Fruit fly (Drosophila melanogaster) whole organism, embryonic: Measurements from ENCODE around the gene CG7739.
A peak's percentile ranks its signal among the peaks of the same experiment; 100 is the strongest.

Experiments used
- Antp ChIP-seq: fragments of 200-800 bp; sonication (Bioruptor generic); optimal IDR thresholded peaks from 3 replicates; lab custom pipeline; 2016; ENCODE audit warnings: missing biosample characterization, missing genetic modification characterization
- CG1024 ChIP-seq: fragments of 200-800 bp; sonication (Bioruptor generic); IDR thresholded peaks from 2 replicates; pipeline ENCODE4 v1.3.6; 2022; ENCODE audit warnings: missing biosample characterization, missing genetic modification characterization
- CG10462 ChIP-seq: fragments of 200-800 bp; sonication (Bioruptor generic); optimal IDR thresholded peaks from 2 replicates; lab custom pipeline; 2016; ENCODE audit warnings: missing biosample characterization, missing genetic modification characterization
- CG10543 ChIP-seq: fragments of 200-800 bp; sonication (Bioruptor generic); optimal IDR thresholded peaks from 3 replicates; lab custom pipeline; 2017; ENCODE audit warnings: missing biosample characterization, mild to moderate bottlenecking, missing genetic modification characterization, moderate library complexity
- CG11085 ChIP-seq: fragments of 200-800 bp; sonication (Bioruptor generic); IDR thresholded peaks from 2 replicates; pipeline ENCODE4 v1.3.6; 2022; ENCODE audit warnings: missing biosample characterization, missing genetic modification characterization
- CG11504 ChIP-seq: fragments of 200-800 bp; sonication (Bioruptor generic); optimal IDR thresholded peaks from 3 replicates; lab custom pipeline; 2019; ENCODE audit warnings: missing biosample characterization, mild to moderate bottlenecking, missing genetic modification characterization, moderate library complexity
- CG12071 ChIP-seq: fragments of 200-800 bp; sonication (Bioruptor generic); optimal IDR thresholded peaks from 3 replicates; lab custom pipeline; 2018; ENCODE audit warnings: missing biosample characterization, mild to moderate bottlenecking, missing genetic modification characterization
- CG12769 ChIP-seq: fragments of 200-800 bp; sonication (Bioruptor generic); optimal IDR thresholded peaks from 2 replicates; lab custom pipeline; 2019; ENCODE audit warnings: missing biosample characterization, mild to moderate bottlenecking, missing genetic modification characterization, moderate library complexity
- CG15073 ChIP-seq: fragments of 200-800 bp; sonication (Bioruptor generic); optimal IDR thresholded peaks from 2 replicates; lab custom pipeline; 2016; ENCODE audit warnings: missing biosample characterization, missing genetic modification characterization
- CG15479 ChIP-seq: fragments of 200-800 bp; sonication (Bioruptor generic); optimal IDR thresholded peaks from 3 replicates; lab custom pipeline; 2019; ENCODE audit warnings: missing biosample characterization, mild to moderate bottlenecking, missing genetic modification characterization, moderate library complexity
- CG16779 ChIP-seq: fragments of 200-800 bp; sonication (Bioruptor generic); IDR thresholded peaks from 2 replicates; pipeline ENCODE4 v1.3.6; 2022; ENCODE audit warnings: missing biosample characterization, missing genetic modification characterization
- CG16815 ChIP-seq: fragments of 200-800 bp; sonication (Bioruptor generic); optimal IDR thresholded peaks from 3 replicates; lab custom pipeline; 2017; ENCODE audit warnings: missing biosample characterization, mild to moderate bottlenecking, missing genetic modification characterization
- CG17568 ChIP-seq: fragments of 200-800 bp; sonication (Bioruptor generic); optimal IDR thresholded peaks from 2 replicates; lab custom pipeline; 2018; ENCODE audit warnings: missing biosample characterization, mild to moderate bottlenecking, missing genetic modification characterization, moderate library complexity
- CG2199 ChIP-seq: fragments of 200-800 bp; sonication (Bioruptor generic); IDR thresholded peaks from 3 replicates; pipeline ENCODE4 v1.3.6; 2022; ENCODE audit warnings: missing biosample characterization, missing genetic modification characterization
- CG6272 ChIP-seq: fragments of 200-800 bp; sonication (Bioruptor generic); IDR thresholded peaks from 2 replicates; pipeline ENCODE4 v1.3.6; 2022; ENCODE audit warnings: missing biosample characterization, missing genetic modification characterization
- CG7357 ChIP-seq: fragments of 200-800 bp; sonication (Bioruptor generic); IDR thresholded peaks from 3 replicates; pipeline ENCODE4 v1.3.6; 2022; ENCODE audit warnings: missing biosample characterization, missing genetic modification characterization
- CG7372 ChIP-seq: fragments of 200-800 bp; sonication (Bioruptor generic); IDR thresholded peaks from 2 replicates; pipeline ENCODE4 v1.3.6; 2022; ENCODE audit warnings: missing biosample characterization, missing genetic modification characterization
- CoRest ChIP-seq: fragments of 200-800 bp; sonication (Bioruptor generic); optimal IDR thresholded peaks from 3 replicates; lab custom pipeline; 2018; ENCODE audit warnings: missing biosample characterization, mild to moderate bottlenecking, missing genetic modification characterization, moderate library complexity
- Dek ChIP-seq: fragments of 200-800 bp; sonication (Bioruptor generic); optimal IDR thresholded peaks from 3 replicates; lab custom pipeline; 2019; ENCODE audit warnings: missing biosample characterization, mild to moderate bottlenecking, missing genetic modification characterization, moderate library complexity
- Dip2 ChIP-seq: fragments of 200-800 bp; sonication (Bioruptor generic); IDR thresholded peaks from 2 replicates; pipeline ENCODE4 v1.3.6; 2022; ENCODE audit warnings: missing biosample characterization, missing genetic modification characterization
- GATAe ChIP-seq: fragments of 200-800 bp; sonication (Bioruptor generic); conservative IDR thresholded peaks from 2 replicates; pipeline ENCODE4 v1.3.6; 2022; ENCODE audit warnings: missing biosample characterization, missing genetic modification characterization
- Hr51 ChIP-seq, 2 experiments: fragments of 200-800 bp; sonication (Bioruptor generic); optimal IDR thresholded peaks; 2 replicates in 1 of 2; 3 replicates in 1 of 2; lab custom pipeline; 2016 to 2018; ENCODE audit warnings: missing biosample characterization in 2 of 2, missing genetic modification characterization in 2 of 2, mild to moderate bottlenecking in 1 of 2, moderate library complexity in 1 of 2
- Six4 ChIP-seq: fragments of 200-800 bp; sonication (Bioruptor generic); optimal IDR thresholded peaks from 2 replicates; lab custom pipeline; 2016; ENCODE audit warnings: missing biosample characterization, missing genetic modification characterization
- Xbp1 ChIP-seq: fragments of 200-800 bp; sonication (Bioruptor generic); optimal IDR thresholded peaks from 3 replicates; lab custom pipeline; 2016; ENCODE audit warnings: missing biosample characterization, mild to moderate bottlenecking, missing genetic modification characterization
- Xrp1 ChIP-seq: fragments of 200-800 bp; sonication (Bioruptor generic); IDR thresholded peaks from 2 replicates; pipeline ENCODE4 v1.3.6; 2022; ENCODE audit warnings: missing biosample characterization, missing genetic modification characterization
- cas ChIP-seq: fragments of 200-800 bp; sonication (Bioruptor generic); IDR thresholded peaks from 2 replicates; pipeline ENCODE4 v1.3.6; 2022; ENCODE audit warnings: missing biosample characterization, missing genetic modification characterization
- cg ChIP-seq: fragments of 200-800 bp; sonication (Bioruptor generic); optimal IDR thresholded peaks from 3 replicates; lab custom pipeline; 2019; ENCODE audit warnings: missing biosample characterization, mild to moderate bottlenecking, missing genetic modification characterization, moderate library complexity
- chinmo ChIP-seq: fragments of 200-800 bp; sonication (Bioruptor generic); IDR thresholded peaks from 4 replicates; pipeline ENCODE4 v1.3.6; 2022; ENCODE audit warnings: missing biosample characterization, missing genetic modification characterization; ENCODE audit not compliant: partially characterized antibody
- chn ChIP-seq: fragments of 200-800 bp; sonication (Bioruptor generic); optimal IDR thresholded peaks from 2 replicates; lab custom pipeline; 2016; ENCODE audit warnings: missing biosample characterization, missing genetic modification characterization
- corto ChIP-seq: fragments of 200-800 bp; sonication (Bioruptor generic); optimal IDR thresholded peaks from 2 replicates; lab custom pipeline; 2016; ENCODE audit warnings: missing biosample characterization, mild to moderate bottlenecking, missing genetic modification characterization, moderate library complexity
- da ChIP-seq: fragments of 200-800 bp; sonication (Bioruptor generic); optimal IDR thresholded peaks from 2 replicates; lab custom pipeline; 2016; ENCODE audit warnings: missing biosample characterization, missing genetic modification characterization
- exex ChIP-seq: fragments of 200-800 bp; sonication (Bioruptor generic); optimal IDR thresholded peaks from 4 replicates; lab custom pipeline; 2018; ENCODE audit warnings: missing biosample characterization, mild to moderate bottlenecking, missing genetic modification characterization, moderate library complexity
- fd102C ChIP-seq: fragments of 200-800 bp; sonication (Bioruptor generic); optimal IDR thresholded peaks from 2 replicates; lab custom pipeline; 2018; ENCODE audit warnings: missing biosample characterization, mild to moderate bottlenecking, missing genetic modification characterization, moderate library complexity
- gem ChIP-seq: fragments of 200-800 bp; sonication (Bioruptor generic); optimal IDR thresholded peaks from 2 replicates; lab custom pipeline; 2019; ENCODE audit warnings: missing biosample characterization, mild to moderate bottlenecking, missing genetic modification characterization, moderate library complexity
- grn ChIP-seq: fragments of 200-800 bp; sonication (Bioruptor generic); optimal IDR thresholded peaks from 3 replicates; lab custom pipeline; 2017; ENCODE audit warnings: missing biosample characterization, missing genetic modification characterization
- gro ChIP-seq: fragments of 200-800 bp; sonication (Bioruptor generic); optimal IDR thresholded peaks from 2 replicates; lab custom pipeline; 2016; ENCODE audit warnings: missing biosample characterization, missing genetic modification characterization
- hkb ChIP-seq, 2 experiments: fragments of 200-800 bp in 1 of 2; fragments of >200 bp in 1 of 2; sonication (Bioruptor generic) in 1 of 2; IDR thresholded peaks in 1 of 2; optimal IDR thresholded peaks in 1 of 2; 2 replicates each; pipeline versions ENCODE4 v1.3.6 to Lab custom; 2017 to 2022; ENCODE audit warnings: missing biosample characterization in 1 of 2, missing genetic modification characterization in 1 of 2
- knrl ChIP-seq: fragments of 200-800 bp; sonication (Bioruptor generic); IDR thresholded peaks from 3 replicates; pipeline ENCODE4 v1.3.6; 2022; ENCODE audit warnings: missing biosample characterization, missing genetic modification characterization; ENCODE audit not compliant: partially characterized antibody
- mirr ChIP-seq: fragments of 200-800 bp; sonication (Bioruptor generic); optimal IDR thresholded peaks from 3 replicates; lab custom pipeline; 2018; ENCODE audit warnings: missing biosample characterization, mild to moderate bottlenecking, missing genetic modification characterization
- odd ChIP-seq: fragments of 200-800 bp; sonication (Bioruptor generic); optimal IDR thresholded peaks from 2 replicates; lab custom pipeline; 2017; ENCODE audit warnings: missing biosample characterization, mild to moderate bottlenecking, missing genetic modification characterization
- onecut ChIP-seq: fragments of 200-800 bp; sonication (Bioruptor generic); IDR thresholded peaks from 2 replicates; pipeline ENCODE4 v1.3.6; 2022; ENCODE audit warnings: missing biosample characterization, missing genetic modification characterization
- pzg ChIP-seq: fragments of 200-800 bp; sonication (Bioruptor generic); optimal IDR thresholded peaks from 3 replicates; lab custom pipeline; 2018; ENCODE audit warnings: missing biosample characterization, mild to moderate bottlenecking, missing genetic modification characterization, moderate library complexity
- schlank ChIP-seq: fragments of 200-800 bp; sonication (Bioruptor generic); optimal IDR thresholded peaks from 2 replicates; lab custom pipeline; 2018; ENCODE audit warnings: missing biosample characterization, mild to moderate bottlenecking, missing genetic modification characterization
- sd ChIP-seq: fragments of 200-800 bp; sonication (Bioruptor generic); optimal IDR thresholded peaks from 3 replicates; lab custom pipeline; 2018; ENCODE audit warnings: missing biosample characterization, mild to moderate bottlenecking, missing genetic modification characterization, moderate library complexity
- sug ChIP-seq: fragments of 200-800 bp; optimal IDR thresholded peaks from 2 replicates; lab custom pipeline; 2019; ENCODE audit warnings: missing biosample characterization, mild to moderate bottlenecking, missing genetic modification characterization, moderate library complexity
- trem ChIP-seq: fragments of 200-800 bp; optimal IDR thresholded peaks from 3 replicates; lab custom pipeline; 2019; ENCODE audit warnings: missing biosample characterization, mild to moderate bottlenecking, missing genetic modification characterization, moderate library complexity

Gene CG7739

dm6 chr3L:15547187-15547790, 15.6 kb downstream of the CG7739 start:
- TF ChIP-seq exex (peak; percentile 80), CG12769 (peak; percentile 2), corto (GFP tag; lab: Kevin White, UChicago) (peak; percentile 56), sd (peak; percentile 41), Six4 (GFP tag; lab: Kevin White, UChicago) (no peak), mirr (GFP tag; lab: Kevin White, UChicago) (peak; percentile 23), GATAe (0 out of 2 replicates have a peak, but pooled peaks have one; percentile 18), onecut (GFP tag; lab: Robert Waterston, UW) (no peak), grn (GFP tag; lab: Kevin White, UChicago) (peak; percentile 29), chinmo (0 out of 4 replicates have a peak, but pooled peaks have one; percentile 59), CG7357 (GFP tag; lab: Robert Waterston, UW) (no peak), sug (peak; percentile 72)

- TF ChIP-seq CG17568 (GFP tag; lab: Kevin White, UChicago): no peak
- TF ChIP-seq CG16779 (GFP tag; lab: Robert Waterston, UW): no peak
- TF ChIP-seq Dip2 (GFP tag; lab: Robert Waterston, UW): no peak
- no peak for TF ChIP-seq CG15073
- no peak for TF ChIP-seq CG6272 (GFP tag; lab: Robert Waterston, UW)
- TF ChIP-seq gem (tag; lab: Kevin White, UChicago): peak; percentile 4
- no peak for TF ChIP-seq CG15479 (GFP tag; lab: Kevin White, UChicago)
- TF ChIP-seq CG2199 (GFP tag; lab: Robert Waterston, UW): no peak
- no peak for TF ChIP-seq CoRest (tag; lab: Kevin White, UChicago)
- TF ChIP-seq grn (GFP tag; lab: Kevin White, UChicago): no peak
- no peak for TF ChIP-seq CG10462 (GFP tag; lab: Kevin White, UChicago)
- TF ChIP-seq CG11504 (tag; lab: Kevin White, UChicago): peak; percentile 21
- TF ChIP-seq Hr51 (GFP tag; optimal IDR thresholded peaks at IDR 0.05; lab: Kevin White, UChicago): no peak
- TF ChIP-seq CG1024 (GFP tag; lab: Robert Waterston, UW): no peak
- no peak for TF ChIP-seq CG12769
- no peak for TF ChIP-seq hkb (optimal IDR thresholded peaks at IDR 0.05; lab: Kevin White, UChicago)
- TF ChIP-seq hkb (GFP tag; IDR thresholded peaks at IDR 0.05; lab: Robert Waterston, UW): no peak
- TF ChIP-seq CG11085 (GFP tag; lab: Robert Waterston, UW): no peak
- no peak for TF ChIP-seq CG12071 (GFP tag; lab: Kevin White, UChicago)
- TF ChIP-seq Antp: no peak
- TF ChIP-seq pzg (GFP tag; lab: Kevin White, UChicago): no peak
- TF ChIP-seq Xbp1 (GFP tag; lab: Kevin White, UChicago): no peak
- TF ChIP-seq odd (GFP tag; lab: Kevin White, UChicago): no peak
- TF ChIP-seq trem (tag; lab: Kevin White, UChicago): no peak
- no peak for TF ChIP-seq cas (GFP tag; lab: Robert Waterston, UW)
- peak; percentile 88 for TF ChIP-seq cg (GFP tag; lab: Kevin White, UChicago)
- TF ChIP-seq Xrp1 (GFP tag; lab: Robert Waterston, UW): peak; percentile 35
- no peak for TF ChIP-seq da (GFP tag; lab: Kevin White, UChicago)
- TF ChIP-seq schlank (tag; lab: Kevin White, UChicago): no peak
- TF ChIP-seq CG16815 (GFP tag; lab: Kevin White, UChicago): no peak
- no peak for TF ChIP-seq fd102C (GFP tag; lab: Kevin White, UChicago)
- TF ChIP-seq CG7372 (GFP tag; lab: Robert Waterston, UW): no peak
- TF ChIP-seq chn (GFP tag; lab: Kevin White, UChicago): no peak
- TF ChIP-seq Dek: no peak
- no peak for TF ChIP-seq knrl (GFP tag; lab: Robert Waterston, UW)
- no peak for TF ChIP-seq gro
- no peak for TF ChIP-seq CG10543
Observed at dm6 chr3L:15544455-15545415, 18.1 kb downstream of the CG7739 start.
